Worm (Caenorhabditis elegans) whole organism, late embryonic: ENCODE results near the gene W08F4.7.

Experiments
- K09A11.1 ChIP-seq: sonication (generic microtip); optimal IDR thresholded peaks from 2 replicates; lab custom pipeline; 2017; ENCODE audit warnings: antibody characterized with exemption, mild to moderate bottlenecking, missing genetic modification characterization, missing compliant biosample characterization; ENCODE audit not compliant: insufficient read depth
- ceh-14 ChIP-seq: sonication (generic microtip); optimal IDR thresholded peaks from 2 replicates; lab custom pipeline; 2016; ENCODE audit warnings: missing genotype, missing genetic modification characterization, missing compliant biosample characterization
- ceh-18 ChIP-seq: sonication (generic microtip); optimal IDR thresholded peaks from 2 replicates; lab custom pipeline; 2016; ENCODE audit warnings: missing genetic modification characterization, missing compliant biosample characterization
- ceh-19 ChIP-seq: fragments of 200-800 bp; sonication (Bioruptor generic); optimal IDR thresholded peaks from 2 replicates; lab custom pipeline; 2018; ENCODE audit warnings: mild to moderate bottlenecking, missing genetic modification characterization, missing compliant biosample characterization
- ceh-2 ChIP-seq: sonication (generic microtip); optimal IDR thresholded peaks from 2 replicates; lab custom pipeline; 2016; ENCODE audit warnings: missing genotype, missing genetic modification characterization, missing compliant biosample characterization
- ceh-22 ChIP-seq: sonication (generic microtip); optimal IDR thresholded peaks from 2 replicates; lab custom pipeline; 2017; ENCODE audit warnings: missing biosample characterization, missing genetic modification characterization
- ceh-31 ChIP-seq: sonication (generic microtip); optimal IDR thresholded peaks from 2 replicates; lab custom pipeline; 2016; ENCODE audit warnings: missing genetic modification characterization, missing compliant biosample characterization
- ceh-45 ChIP-seq: fragments of 200-800 bp; sonication (Bioruptor generic); IDR thresholded peaks from 2 replicates; pipeline ENCODE4 v1.3.6; 2022; ENCODE audit warnings: missing genetic modification reagents, missing genetic modification characterization, missing compliant biosample characterization
- ceh-48 ChIP-seq: sonication (generic microtip); optimal IDR thresholded peaks from 2 replicates; lab custom pipeline; 2016; ENCODE audit warnings: missing genetic modification characterization, inconsistent platforms, missing compliant biosample characterization
- ceh-6 ChIP-seq: fragments of 200-800 bp; sonication (Bioruptor generic); optimal IDR thresholded peaks from 2 replicates; lab custom pipeline; 2018; ENCODE audit warnings: mild to moderate bottlenecking, missing genetic modification characterization, missing compliant biosample characterization
- ceh-9 ChIP-seq: sonication (generic microtip); optimal IDR thresholded peaks from 2 replicates; lab custom pipeline; 2016; ENCODE audit warnings: mild to moderate bottlenecking, missing genetic modification characterization, inconsistent platforms, missing compliant biosample characterization
- dmd-4 ChIP-seq: sonication (generic microtip); optimal IDR thresholded peaks from 2 replicates; lab custom pipeline; 2016; ENCODE audit warnings: borderline replicate concordance, missing genetic modification characterization, missing compliant biosample characterization
- dve-1 ChIP-seq: sonication (generic microtip); optimal IDR thresholded peaks from 2 replicates; lab custom pipeline; 2017; ENCODE audit warnings: antibody characterized with exemption, mild to moderate bottlenecking, missing genetic modification characterization, missing compliant biosample characterization
- elt-2 ChIP-seq: sonication (generic microtip); optimal IDR thresholded peaks from 2 replicates; lab custom pipeline; 2016; ENCODE audit warnings: missing genetic modification reagents, missing genetic modification characterization, missing compliant biosample characterization
- eyg-1 ChIP-seq: sonication (generic microtip); optimal IDR thresholded peaks from 2 replicates; lab custom pipeline; 2016; ENCODE audit warnings: missing genotype, missing genetic modification characterization, missing compliant biosample characterization
- fax-1 ChIP-seq: sonication (generic microtip); optimal IDR thresholded peaks from 2 replicates; lab custom pipeline; 2016; ENCODE audit warnings: missing genotype, missing genetic modification characterization, missing compliant biosample characterization
- fkh-6 ChIP-seq: sonication (generic microtip); optimal IDR thresholded peaks from 2 replicates; lab custom pipeline; 2016; ENCODE audit warnings: missing genetic modification characterization, missing compliant biosample characterization
- hlh-13 ChIP-seq: fragments of 200-800 bp; sonication (Bioruptor generic); optimal IDR thresholded peaks from 2 replicates; lab custom pipeline; 2018; ENCODE audit warnings: mild to moderate bottlenecking, missing genetic modification characterization, missing compliant biosample characterization
- hlh-15 ChIP-seq: sonication (generic microtip); optimal IDR thresholded peaks from 2 replicates; lab custom pipeline; 2016; ENCODE audit warnings: missing genetic modification characterization, missing compliant biosample characterization
- hlh-8 ChIP-seq: sonication (generic microtip); optimal IDR thresholded peaks from 2 replicates; lab custom pipeline; 2016; ENCODE audit warnings: missing genotype, missing genetic modification characterization, missing compliant biosample characterization
- lim-6 ChIP-seq: sonication (generic microtip); optimal IDR thresholded peaks from 2 replicates; lab custom pipeline; 2016; ENCODE audit warnings: missing genetic modification characterization, missing compliant biosample characterization
- nfya-1 ChIP-seq: sonication (generic microtip); optimal IDR thresholded peaks from 2 replicates; lab custom pipeline; 2017; ENCODE audit warnings: missing genetic modification characterization, mild to moderate bottlenecking, missing compliant biosample characterization, antibody characterized with exemption, moderate library complexity
- nhr-11 ChIP-seq: fragments of 150-350 bp; optimal IDR thresholded peaks from 2 replicates; lab custom pipeline; 2014; ENCODE audit warnings: missing biosample characterization, missing genetic modification characterization
- nhr-232 ChIP-seq: sonication (generic microtip); optimal IDR thresholded peaks from 2 replicates; lab custom pipeline; 2016; ENCODE audit warnings: missing genetic modification characterization, missing compliant biosample characterization
- npax-4 ChIP-seq: sonication (generic microtip); optimal IDR thresholded peaks from 2 replicates; lab custom pipeline; 2016; ENCODE audit warnings: missing genetic modification characterization, missing compliant biosample characterization
- odd-2 ChIP-seq: sonication (generic microtip); optimal IDR thresholded peaks from 2 replicates; lab custom pipeline; 2017; ENCODE audit warnings: antibody characterized with exemption, mild to moderate bottlenecking, missing genetic modification characterization, missing compliant biosample characterization
- pag-3 ChIP-seq: sonication (generic microtip); optimal IDR thresholded peaks from 2 replicates; lab custom pipeline; 2016; ENCODE audit warnings: missing compliant biosample characterization, missing genetic modification characterization, borderline replicate concordance
- pax-1 ChIP-seq: fragments of 150-350 bp; optimal IDR thresholded peaks from 2 replicates; lab custom pipeline; 2014; ENCODE audit warnings: missing biosample characterization, missing genetic modification characterization
- pha-2 ChIP-seq: sonication (generic microtip); optimal IDR thresholded peaks from 2 replicates; lab custom pipeline; 2017; ENCODE audit warnings: mild to moderate bottlenecking, missing genetic modification characterization, missing compliant biosample characterization
- pha-4 ChIP-seq: fragments of 150-350 bp; optimal IDR thresholded peaks from 2 replicates; lab custom pipeline; 2018; ENCODE audit warnings: missing biosample characterization, missing genetic modification reagents, missing genetic modification characterization
- pqm-1 ChIP-seq: sonication (generic microtip); optimal IDR thresholded peaks from 2 replicates; lab custom pipeline; 2016; ENCODE audit warnings: missing genetic modification characterization, missing compliant biosample characterization
- pros-1 ChIP-seq: fragments of 150-350 bp; optimal IDR thresholded peaks from 2 replicates; lab custom pipeline; 2014; ENCODE audit warnings: missing biosample characterization, missing genetic modification reagents, missing genetic modification characterization
- rnt-1 ChIP-seq: sonication (generic microtip); optimal IDR thresholded peaks from 2 replicates; lab custom pipeline; 2016; ENCODE audit warnings: missing genetic modification characterization, missing compliant biosample characterization
- sdc-2 ChIP-seq: sonication (generic microtip); optimal IDR thresholded peaks from 2 replicates; lab custom pipeline; 2016; ENCODE audit warnings: missing genotype, missing genetic modification characterization, missing compliant biosample characterization
- tbx-2 ChIP-seq: sonication (generic microtip); optimal IDR thresholded peaks from 2 replicates; lab custom pipeline; 2016; ENCODE audit warnings: missing genetic modification characterization, missing compliant biosample characterization
- tbx-7 ChIP-seq: sonication (generic microtip); optimal IDR thresholded peaks from 2 replicates; lab custom pipeline; 2016; ENCODE audit warnings: missing genotype, missing genetic modification characterization, missing compliant biosample characterization
- unc-3 ChIP-seq, 2 experiments: fragments of 200-800 bp in 1 of 2; sonication (Bioruptor generic) in 1 of 2; sonication (generic microtip) in 1 of 2; conservative IDR thresholded peaks in 1 of 2; optimal IDR thresholded peaks in 1 of 2; 2 replicates each; pipeline versions ENCODE4 v1.3.6 to Lab custom; 2016 to 2022; ENCODE audit warnings: missing compliant biosample characterization in 2 of 2, missing genetic modification characterization in 2 of 2, missing genetic modification reagents in 1 of 2
- unc-42 ChIP-seq: sonication (generic microtip); optimal IDR thresholded peaks from 2 replicates; lab custom pipeline; 2016; ENCODE audit warnings: missing genotype, missing genetic modification characterization, missing compliant biosample characterization
- unc-55 ChIP-seq: sonication (generic microtip); optimal IDR thresholded peaks from 2 replicates; lab custom pipeline; 2017; ENCODE audit warnings: missing biosample characterization, missing genetic modification reagents, missing genetic modification characterization
- ztf-16 ChIP-seq: sonication (generic microtip); optimal IDR thresholded peaks from 2 replicates; lab custom pipeline; 2017; ENCODE audit warnings: missing genetic modification characterization, missing compliant biosample characterization

Gene W08F4.7

DNA sequence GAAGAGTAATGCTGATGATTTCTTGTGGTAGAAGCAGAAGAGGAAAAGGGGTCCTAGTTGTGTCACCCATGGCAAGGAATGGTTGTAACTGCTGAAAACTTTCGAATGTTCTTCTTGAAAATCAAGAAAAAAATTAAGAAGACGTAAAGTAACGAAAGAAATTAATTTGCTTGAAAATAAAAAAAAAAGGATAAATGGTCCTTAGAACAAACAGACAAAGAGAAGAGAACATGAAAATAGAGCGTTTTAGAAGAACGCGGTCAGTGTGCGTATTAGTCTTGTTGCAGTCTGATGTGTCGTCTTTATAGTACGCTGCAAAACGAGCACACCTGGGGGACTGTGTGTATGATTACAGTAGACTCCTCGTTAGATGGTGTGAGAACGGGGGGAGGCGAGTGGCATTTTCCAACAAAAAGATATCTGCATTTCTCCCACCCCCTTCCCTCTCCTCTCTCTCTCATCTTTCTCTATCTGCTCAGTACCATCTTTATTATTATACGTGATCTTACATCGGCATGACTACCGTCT is 6.9 kb upstream of the W08F4.7 start, which contains the start of the genes W08F4.12 and W08F4.13:
W08F4.12 (minus strand) TSS at position 101 of the 528 bp plus-strand sequence.
W08F4.13 (plus strand) TSS at position 478 of the 528 bp plus-strand sequence.
- no peak for TF ChIP-seq unc-55
- TF ChIP-seq ceh-6 (GFP tag; lab: Kevin White, UChicago): no peak
- no peak for TF ChIP-seq ceh-31 (tag; lab: Kevin White, UChicago)
- TF ChIP-seq ceh-2 (tag; lab: Kevin White, UChicago): no peak
- TF ChIP-seq pqm-1 (tag; lab: Kevin White, UChicago): no peak
- TF ChIP-seq odd-2 (tag; lab: Kevin White, UChicago): no peak
- TF ChIP-seq pha-4 (tag; lab: Kevin White, UChicago): no peak
- TF ChIP-seq ceh-19 (GFP tag; lab: Kevin White, UChicago): no peak
- no peak for TF ChIP-seq unc-42
- no peak for TF ChIP-seq dmd-4 (tag; lab: Kevin White, UChicago)
- TF ChIP-seq ztf-16: no peak
- no peak for TF ChIP-seq sdc-2 (tag; lab: Kevin White, UChicago)
- TF ChIP-seq unc-3 (GFP tag; conservative IDR thresholded peaks at IDR 0.05; lab: Robert Waterston, UW): no peak
- no peak for TF ChIP-seq unc-3 (tag; optimal IDR thresholded peaks at IDR 0.05; lab: Kevin White, UChicago)
- no peak for TF ChIP-seq ceh-14 (tag; lab: Kevin White, UChicago)
- TF ChIP-seq pha-2: no peak
- TF ChIP-seq ceh-45 (GFP tag; lab: Robert Waterston, UW): no peak
- no peak for TF ChIP-seq nfya-1

- TF ChIP-seq elt-2: no peak
- TF ChIP-seq dmd-4 (tag; lab: Kevin White, UChicago): no peak
- TF ChIP-seq nhr-11 (tag; lab: Kevin White, UChicago): no peak
- TF ChIP-seq npax-4 (tag; lab: Kevin White, UChicago): no peak
- no peak for TF ChIP-seq pros-1 (tag; lab: Kevin White, UChicago)
- no peak for TF ChIP-seq fkh-6 (tag; lab: Kevin White, UChicago)
- TF ChIP-seq dve-1: no peak
- TF ChIP-seq ceh-18: no peak
- no peak for TF ChIP-seq sdc-2 (tag; lab: Kevin White, UChicago)
- no peak for TF ChIP-seq eyg-1 (tag; lab: Kevin White, UChicago)
- TF ChIP-seq nfya-1: no peak
- TF ChIP-seq ceh-48: no peak
- no peak for TF ChIP-seq nhr-232 (tag; lab: Kevin White, UChicago)
- no peak for TF ChIP-seq ceh-2 (tag; lab: Kevin White, UChicago)
- no peak for TF ChIP-seq lim-6 (tag; lab: Kevin White, UChicago)
- TF ChIP-seq ceh-14 (tag; lab: Kevin White, UChicago): no peak
- TF ChIP-seq tbx-2 (tag; lab: Kevin White, UChicago): no peak
- TF ChIP-seq pax-1 (tag; lab: Kevin White, UChicago): no peak
- no peak for TF ChIP-seq hlh-13 (GFP tag; lab: Kevin White, UChicago)
These were observed 5.1 kb upstream of the W08F4.7 start, which contains the start of gene fbxb-14 for ce11 chrII:582649-583048. Gene fbxb-14 (minus strand): TSS chrII:582749.

ce11 chrII:581983-582382 is 4.5 kb upstream of the W08F4.7 start:
- TF ChIP-seq ceh-18: no peak
- TF ChIP-seq pag-3 (tag; lab: Kevin White, UChicago): no peak
- TF ChIP-seq fkh-6 (tag; lab: Kevin White, UChicago): no peak
- TF ChIP-seq hlh-15 (tag; lab: Kevin White, UChicago): no peak
- TF ChIP-seq dve-1: no peak
- no peak for TF ChIP-seq ceh-9
- TF ChIP-seq fax-1 (tag; lab: Kevin White, UChicago): no peak
- no peak for TF ChIP-seq ceh-45 (GFP tag; lab: Robert Waterston, UW)
- TF ChIP-seq K09A11.1 (tag; lab: Kevin White, UChicago): no peak
- TF ChIP-seq hlh-8 (tag; lab: Kevin White, UChicago): no peak
- TF ChIP-seq nfya-1: no peak
- TF ChIP-seq tbx-7 (tag; lab: Kevin White, UChicago): no peak
- TF ChIP-seq pros-1 (tag; lab: Kevin White, UChicago): no peak
- TF ChIP-seq dmd-4 (tag; lab: Kevin White, UChicago): no peak
- TF ChIP-seq ceh-31 (tag; lab: Kevin White, UChicago): no peak
- no peak for TF ChIP-seq rnt-1
- no peak for TF ChIP-seq ceh-22 (tag; lab: Kevin White, UChicago)
